Worm (Caenorhabditis elegans) whole organism, early embryonic: Measurements from ENCODE around the gene C49F8.15.

Experiments
- B0310.2 ChIP-seq: sonication (generic microtip); optimal IDR thresholded peaks from 2 replicates; lab custom pipeline; 2016; ENCODE audit warnings: mild to moderate bottlenecking, missing genetic modification characterization, missing compliant biosample characterization
- aly-1 ChIP-seq: sonication (generic microtip); optimal IDR thresholded peaks from 2 replicates; lab custom pipeline; 2016; ENCODE audit warnings: missing genetic modification characterization, missing compliant biosample characterization
- ama-1 ChIP-seq: fragments of 150-350 bp; optimal IDR thresholded peaks from 2 replicates; lab custom pipeline; 2014
- ceh-13 ChIP-seq: fragments of 200-800 bp; sonication (Bioruptor generic); optimal IDR thresholded peaks from 2 replicates; lab custom pipeline; 2018; ENCODE audit warnings: mild to moderate bottlenecking, missing genetic modification characterization, missing compliant biosample characterization
- ceh-36 ChIP-seq: sonication (generic microtip); optimal IDR thresholded peaks from 2 replicates; lab custom pipeline; 2016; ENCODE audit warnings: missing genetic modification characterization, inconsistent platforms, missing compliant biosample characterization
- flt-1 ChIP-seq: fragments of 200-800 bp; sonication (Bioruptor generic); IDR thresholded peaks from 2 replicates; pipeline ENCODE4 v1.3.6; 2022; ENCODE audit warnings: missing genetic modification characterization, missing compliant biosample characterization
- hmbx-1 ChIP-seq: sonication (generic microtip); optimal IDR thresholded peaks from 2 replicates; lab custom pipeline; 2016; ENCODE audit warnings: mild to moderate bottlenecking, missing genetic modification characterization, missing compliant biosample characterization
- hnd-1 ChIP-seq: sonication (generic microtip); optimal IDR thresholded peaks from 2 replicates; lab custom pipeline; 2016; ENCODE audit warnings: missing genetic modification characterization, missing compliant biosample characterization
- sea-1 ChIP-seq: fragments of 200-800 bp; sonication (Bioruptor generic); conservative IDR thresholded peaks from 2 replicates; pipeline ENCODE4 v1.3.6; 2022; ENCODE audit warnings: missing genetic modification characterization, missing compliant biosample characterization
- tbx-37 ChIP-seq: fragments of 200-800 bp; sonication (Bioruptor generic); conservative IDR thresholded peaks from 2 replicates; pipeline ENCODE4 v1.3.6; 2022; ENCODE audit warnings: missing genetic modification reagents, missing genetic modification characterization, missing compliant biosample characterization

DNA sequence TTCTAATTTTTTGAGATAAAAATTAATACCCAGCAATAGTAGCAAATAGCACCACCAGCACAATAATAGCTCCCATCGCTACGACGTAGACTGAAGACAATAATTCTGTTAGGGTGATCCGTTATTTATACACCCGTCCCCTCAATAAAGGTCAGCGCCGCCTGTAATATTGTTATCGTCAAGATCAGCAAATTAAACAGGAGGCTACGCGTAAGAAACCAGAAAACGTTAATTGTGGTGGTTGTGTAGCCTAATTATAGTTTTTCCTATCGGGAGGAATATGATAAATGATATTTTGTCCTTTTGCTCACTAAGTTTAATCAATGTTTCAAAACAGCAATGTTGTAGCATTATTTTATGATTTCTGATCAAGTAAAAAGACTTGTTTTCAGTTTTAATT, 47.2 kb upstream of the C49F8.15 start, which contains the start of the genes cyp-13B1 and C29F7.1:
- TF ChIP-seq hmbx-1 (tag; lab: Kevin White, UChicago) (no peak), tbx-37 (GFP tag; lab: Robert Waterston, UW) (no peak), ama-1 (lab: Kevin White, UChicago) (no peak), sea-1 (no peak), hnd-1 (tag; lab: Kevin White, UChicago) (no peak), ceh-36 (tag; lab: Kevin White, UChicago) (no peak), ceh-13 (no peak), B0310.2 (tag; lab: Kevin White, UChicago) (no peak), flt-1 (GFP tag; lab: Robert Waterston, UW) (no peak), aly-1 (tag; lab: Kevin White, UChicago) (no peak)
